Worm (Caenorhabditis elegans) whole organism, midembryonic: ENCODE data around the gene Y6E2A.5.

Experiments
- T22C8.4 ChIP-seq: fragments of 200-800 bp; sonication (Bioruptor generic); IDR thresholded peaks from 2 replicates; pipeline ENCODE4 v1.3.6; 2022; ENCODE audit warnings: missing genetic modification characterization, missing compliant biosample characterization
- cog-1 ChIP-seq: sonication (generic microtip); optimal IDR thresholded peaks from 2 replicates; lab custom pipeline; 2016; ENCODE audit warnings: missing genetic modification characterization, missing compliant biosample characterization
- ref-1 ChIP-seq: fragments of 200-800 bp; sonication (Bioruptor generic); conservative IDR thresholded peaks from 2 replicates; pipeline ENCODE4 v1.3.6; 2022; ENCODE audit warnings: missing genetic modification reagents, missing genetic modification characterization, missing compliant biosample characterization
- tab-1 ChIP-seq: fragments of 200-800 bp; sonication (Bioruptor generic); IDR thresholded peaks from 2 replicates; pipeline ENCODE4 v1.3.6; 2022; ENCODE audit warnings: missing genetic modification characterization, missing compliant biosample characterization
- ztf-23 ChIP-seq: fragments of 200-800 bp; sonication (Bioruptor generic); IDR thresholded peaks from 2 replicates; pipeline ENCODE4 v1.3.6; 2022; ENCODE audit warnings: missing genetic modification reagents, missing genetic modification characterization, missing compliant biosample characterization
- ztf-29 ChIP-seq: fragments of 200-800 bp; sonication (Bioruptor generic); IDR thresholded peaks from 2 replicates; pipeline ENCODE4 v1.3.6; 2022; ENCODE audit warnings: missing genetic modification reagents, missing genetic modification characterization, missing compliant biosample characterization

ce11 chrV:15733568-15733967 is 15.1 kb upstream of the Y6E2A.5 start, which contains the start of gene T23D5.3:
- TF ChIP-seq cog-1 (tag; lab: Kevin White, UChicago), result no peak
- TF ChIP-seq ztf-29 (GFP tag; lab: Robert Waterston, UW), result no peak
- no peak for TF ChIP-seq ref-1 (GFP tag; lab: Robert Waterston, UW)
- no peak for TF ChIP-seq tab-1 (GFP tag; lab: Robert Waterston, UW)
- TF ChIP-seq T22C8.4 (GFP tag; lab: Robert Waterston, UW), result no peak
- no peak for TF ChIP-seq ztf-23 (GFP tag; lab: Robert Waterston, UW)
